Worm (Caenorhabditis elegans): ENCODE data around the gene Y43F4B.10.

The Y43F4B.10 gene

DNA sequence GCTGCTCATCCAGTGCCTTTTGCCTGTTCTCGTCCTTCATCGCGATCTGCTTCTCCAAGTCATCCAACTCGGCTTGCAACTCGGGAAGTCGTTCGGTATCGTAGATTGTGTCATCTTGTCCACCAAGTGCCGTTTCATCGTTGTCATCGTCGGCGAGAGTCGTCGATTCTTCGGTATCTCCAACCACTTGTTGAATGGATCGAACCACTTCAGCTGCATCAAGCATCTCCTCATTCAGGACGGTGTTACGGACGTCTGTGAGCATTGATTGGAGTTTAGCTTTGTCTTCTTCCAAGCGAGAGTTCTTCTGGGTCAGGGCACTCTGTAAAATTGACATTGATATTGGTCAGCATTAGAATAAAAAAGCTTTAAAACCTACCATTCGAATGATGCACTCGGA lies 8.3 kb upstream of the Y43F4B.10 start:
- TF ChIP-seq lin-15B (tag; optimal IDR thresholded peaks at IDR 0.05) (no peak), elt-3 (tag; optimal IDR thresholded peaks at IDR 0.05) (no peak), nhr-77 (tag; optimal IDR thresholded peaks at IDR 0.05) (no peak), nhr-67 (tag; optimal IDR thresholded peaks at IDR 0.05) (no peak), ama-1 (optimal IDR thresholded peaks at IDR 0.05) (no peak), ceh-82 (tag; optimal IDR thresholded peaks at IDR 0.05) (no peak), skn-1 (tag; optimal IDR thresholded peaks at IDR 0.05) (no peak), zag-1 (tag; optimal IDR thresholded peaks at IDR 0.05) (no peak), nhr-11 (tag; optimal IDR thresholded peaks at IDR 0.05) (no peak)

ce11 chrIII:13307107-13307506 lies 6.8 kb upstream of the Y43F4B.10 start, which contains the start of the genes klp-19 and slc-36.1:
TSS of gene klp-19 (minus strand) at chrIII:13307259.
TSS of gene slc-36.1 (plus strand) at chrIII:13307502.
- TF ChIP-seq lin-15B (tag; optimal IDR thresholded peaks at IDR 0.05), result peak; percentile 41
- no peak for TF ChIP-seq nfya-1 (tag; optimal IDR thresholded peaks at IDR 0.05; ENCODE audit: insufficient read depth)
- TF ChIP-seq R02D3.7 (tag; optimal IDR thresholded peaks at IDR 0.05), result no peak
- peak; percentile 53 for TF ChIP-seq nhr-23 (tag; optimal IDR thresholded peaks at IDR 0.05)
- TF ChIP-seq snpc-4 (tag; optimal IDR thresholded peaks at IDR 0.05), result peak; percentile 2
- TF ChIP-seq mdl-1 (tag; optimal IDR thresholded peaks at IDR 0.05), result no peak
- TF ChIP-seq ceh-28 (tag; optimal IDR thresholded peaks at IDR 0.05), result no peak
- no peak for TF ChIP-seq nhr-237 (tag; optimal IDR thresholded peaks at IDR 0.05)
- no peak for TF ChIP-seq ama-1 (optimal IDR thresholded peaks at IDR 0.05)
- TF ChIP-seq hmg-11 (tag; optimal IDR thresholded peaks at IDR 0.05), result peak; percentile 72
- TF ChIP-seq skn-1 (tag; optimal IDR thresholded peaks at IDR 0.05), result no peak
- TF ChIP-seq elt-2 (tag; optimal IDR thresholded peaks at IDR 0.05), result peak; percentile 0
- peak; percentile 7 for TF ChIP-seq nhr-43 (tag; optimal IDR thresholded peaks at IDR 0.05; ENCODE audit: poor library complexity, severe bottlenecking)
- TF ChIP-seq pha-4 (tag; optimal IDR thresholded peaks at IDR 0.05), result peak; percentile 64
- TF ChIP-seq mml-1 (tag; optimal IDR thresholded peaks at IDR 0.05), result no peak
- TF ChIP-seq jun-1 (tag; optimal IDR thresholded peaks at IDR 0.05), result no peak

- no peak for TF ChIP-seq unc-39 (tag; optimal IDR thresholded peaks at IDR 0.05)
- TF ChIP-seq pha-4 (tag; optimal IDR thresholded peaks at IDR 0.05), result peak; percentile 67
- peak; percentile 56 for TF ChIP-seq pqm-1 (tag; optimal IDR thresholded peaks at IDR 0.05)
- TF ChIP-seq elt-2 (tag; optimal IDR thresholded peaks at IDR 0.05), result peak; percentile 32
- peak; percentile 26 for TF ChIP-seq nhr-23 (tag; optimal IDR thresholded peaks at IDR 0.05)
These were observed 3.3 kb upstream of the Y43F4B.10 start for ce11 chrIII:13310552-13310951.

- TF ChIP-seq ceh-28 (tag; optimal IDR thresholded peaks at IDR 0.05) (no peak), lin-39 (tag; optimal IDR thresholded peaks at IDR 0.05) (no peak), elt-3 (tag; optimal IDR thresholded peaks at IDR 0.05) (no peak), nhr-76 (tag; optimal IDR thresholded peaks at IDR 0.05) (no peak), eor-1 (tag; optimal IDR thresholded peaks at IDR 0.05) (no peak), nhr-77 (tag; optimal IDR thresholded peaks at IDR 0.05) (no peak), R02D3.7 (tag; optimal IDR thresholded peaks at IDR 0.05) (no peak), zag-1 (tag; optimal IDR thresholded peaks at IDR 0.05) (no peak), lsy-12 (tag; optimal IDR thresholded peaks at IDR 0.05) (no peak), ceh-16 (tag; optimal IDR thresholded peaks at IDR 0.05) (no peak), nhr-25 (tag; optimal IDR thresholded peaks at IDR 0.05) (no peak), ceh-9 (tag; optimal IDR thresholded peaks at IDR 0.05) (no peak), sea-2 (GFP tag; optimal IDR thresholded peaks at IDR 0.05) (no peak), egl-27 (tag; optimal IDR thresholded peaks at IDR 0.05) (no peak)
These were observed 768 bp downstream of the Y43F4B.10 start for ce11 chrIII:13314636-13315035.

ce11 chrIII:13315071-13315470 lies 1.2 kb downstream of the Y43F4B.10 start, which contains the start of gene dph-7:
TSS of gene dph-7 (plus strand) at chrIII:13315123.
- TF ChIP-seq pha-4 (tag; optimal IDR thresholded peaks at IDR 0.05) (no peak), lin-15B (tag; optimal IDR thresholded peaks at IDR 0.05) (no peak), mdl-1 (tag; optimal IDR thresholded peaks at IDR 0.05) (no peak), egl-5 (tag; optimal IDR thresholded peaks at IDR 0.05) (no peak), unc-62 (GFP tag; optimal IDR thresholded peaks at IDR 0.05) (no peak), nhr-67 (tag; optimal IDR thresholded peaks at IDR 0.05) (no peak), R02D3.7 (tag; optimal IDR thresholded peaks at IDR 0.05) (no peak)
